Worm (Caenorhabditis elegans) whole organism, dauer: Measurements from ENCODE around the gene R03H10.2.
"Not testable (repeated sequence)": the region's sequence is repeated elsewhere in the genome, so short reads cannot be mapped to it uniquely, and the experiment has no call there.

ENCODE experiments used
- unc-62 ChIP-seq: sonication (generic microtip); optimal IDR thresholded peaks from 2 replicates; lab custom pipeline; 2017; ENCODE audit warnings: missing biosample characterization, missing genetic modification reagents, missing genetic modification characterization

R03H10.2 gene

ce11 chrII:4155112-4155823 is at the start of gene R03H10.2:
TSS of gene R03H10.2 (plus strand) at chrII:4155773.
- no peak for TF ChIP-seq unc-62 (GFP tag; lab: Kevin White, UChicago)

ce11 chrII:4107196-4107595 is 48.4 kb upstream of the R03H10.2 start:
- TF ChIP-seq unc-62 (GFP tag; lab: Kevin White, UChicago): no peak

ce11 chrII:4118508-4118907 is 37.1 kb upstream of the R03H10.2 start:
- no peak for TF ChIP-seq unc-62 (GFP tag; lab: Kevin White, UChicago)

DNA sequence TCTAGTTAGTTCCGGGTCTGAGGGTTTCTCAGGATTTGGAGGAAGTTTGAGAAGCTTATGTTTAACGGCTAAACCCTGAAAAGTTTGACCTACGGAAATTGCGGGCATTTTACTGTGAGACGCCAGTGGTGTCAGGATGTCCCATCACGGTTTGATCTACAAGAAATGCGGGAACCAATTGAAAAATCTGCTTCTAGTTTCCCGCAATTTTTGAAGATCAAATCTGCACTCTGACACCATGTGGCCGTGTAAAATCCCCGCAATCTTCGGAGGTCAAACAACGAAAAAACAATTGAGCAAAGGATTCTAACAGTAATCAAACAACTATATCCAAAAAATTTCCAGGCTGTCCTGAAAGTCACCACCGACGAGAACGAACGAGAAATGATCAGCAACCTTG is 32.7 kb upstream of the R03H10.2 start:
- TF ChIP-seq unc-62 (GFP tag; lab: Kevin White, UChicago): no peak

DNA sequence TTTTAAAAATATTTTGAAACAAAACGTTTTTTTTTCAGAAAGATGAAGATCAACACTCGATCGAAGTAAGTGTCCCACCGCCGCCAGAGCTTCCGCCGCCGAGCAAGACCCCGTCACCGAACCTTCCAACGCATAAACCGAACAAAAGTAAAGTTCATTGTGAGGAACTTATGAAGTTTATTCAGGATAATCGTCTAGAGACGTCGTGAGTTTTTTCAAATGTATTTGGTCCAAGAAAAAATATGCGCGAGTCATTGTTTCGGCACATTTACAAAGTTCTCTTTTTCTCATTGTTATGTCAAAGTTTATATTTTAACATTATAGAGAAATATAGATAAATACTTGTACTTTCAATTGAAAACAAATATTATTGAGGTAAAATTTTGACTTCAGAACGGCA is 30.3 kb upstream of the R03H10.2 start:
- TF ChIP-seq unc-62 (GFP tag; lab: Kevin White, UChicago): no peak

- TF ChIP-seq unc-62 (GFP tag; lab: Kevin White, UChicago): no peak
Measured at ce11 chrII:4129450-4129849, 26.1 kb upstream of the R03H10.2 start.

ce11 chrII:4133332-4133731 is 22.2 kb upstream of the R03H10.2 start:
- TF ChIP-seq unc-62 (GFP tag; lab: Kevin White, UChicago): no peak

ce11 chrII:4134688-4135087 is 20.9 kb upstream of the R03H10.2 start:
- TF ChIP-seq unc-62 (GFP tag; lab: Kevin White, UChicago): no peak

DNA sequence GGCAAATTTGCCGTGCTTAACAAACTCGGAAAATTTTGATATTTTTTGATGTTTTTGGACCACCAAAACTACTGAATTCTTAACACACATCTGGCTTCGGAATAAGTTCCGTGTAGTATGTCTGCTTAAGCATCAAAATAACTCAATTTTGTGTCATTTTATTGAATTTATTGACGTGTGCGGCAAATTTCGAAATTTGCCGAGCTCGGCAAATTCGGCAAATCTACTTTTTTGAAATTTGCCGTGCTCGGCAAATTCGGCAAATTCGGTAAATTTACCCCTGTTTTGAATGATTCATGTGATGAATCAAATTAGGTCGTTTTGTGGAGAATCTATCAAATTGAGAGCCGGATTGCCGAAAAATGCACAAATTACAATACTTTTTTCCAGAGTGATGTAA is 20.3 kb upstream of the R03H10.2 start, which contains the start of gene ast-1:
TSS of gene ast-1 (minus strand) at position 101 of the 400 bp plus-strand sequence.
- not testable (repeated sequence) for TF ChIP-seq unc-62 (GFP tag; lab: Kevin White, UChicago)

DNA sequence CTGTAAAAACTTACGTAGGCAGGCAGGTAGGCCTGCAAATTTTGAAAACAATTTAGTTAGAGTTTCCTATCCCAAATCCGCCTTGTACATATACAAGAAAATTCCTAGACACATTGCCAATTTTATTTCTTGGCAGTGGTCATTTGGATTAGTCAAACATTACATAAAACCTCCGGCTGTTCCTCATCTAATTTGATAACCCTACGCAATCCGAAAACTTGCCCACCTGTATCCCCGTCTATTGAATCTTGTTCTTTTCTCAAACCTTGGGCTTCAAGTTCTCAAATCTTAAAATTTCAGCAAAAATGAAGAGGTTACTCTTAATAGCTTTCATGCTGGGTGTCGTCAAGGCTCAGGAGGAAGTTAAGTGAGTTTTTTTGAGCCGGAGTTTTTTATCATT is 9.5 kb upstream of the R03H10.2 start, which contains the start of gene F56D3.1:
TSS of gene F56D3.1 (plus strand) at position 301 of the 400 bp plus-strand sequence.
- no peak for TF ChIP-seq unc-62 (GFP tag; lab: Kevin White, UChicago)

DNA sequence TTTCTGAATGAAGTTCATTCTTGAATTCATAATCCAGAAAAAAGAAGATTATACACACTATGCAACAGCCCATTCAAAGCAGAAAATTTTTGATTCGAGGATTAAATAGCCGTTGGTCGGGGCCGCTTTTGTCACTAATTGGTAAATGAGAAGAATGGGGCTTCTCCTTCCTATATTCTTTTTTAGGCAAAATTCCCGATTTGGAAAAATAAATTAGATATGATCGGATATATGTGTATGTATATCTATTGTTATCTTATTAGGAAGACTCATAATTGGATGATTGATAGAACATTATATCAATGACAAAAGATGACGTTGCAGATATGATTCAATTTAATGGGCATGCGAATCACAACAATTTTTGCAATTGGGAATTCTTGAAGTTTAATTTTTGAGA is 5.4 kb upstream of the R03H10.2 start:
- no peak for TF ChIP-seq unc-62 (GFP tag; lab: Kevin White, UChicago)

- TF ChIP-seq unc-62 (GFP tag; lab: Kevin White, UChicago): no peak
Measured at ce11 chrII:4151499-4152132, 4.0 kb upstream of the R03H10.2 start.

ce11 chrII:4152864-4153263 is 2.7 kb upstream of the R03H10.2 start:
- no peak for TF ChIP-seq unc-62 (GFP tag; lab: Kevin White, UChicago)

DNA sequence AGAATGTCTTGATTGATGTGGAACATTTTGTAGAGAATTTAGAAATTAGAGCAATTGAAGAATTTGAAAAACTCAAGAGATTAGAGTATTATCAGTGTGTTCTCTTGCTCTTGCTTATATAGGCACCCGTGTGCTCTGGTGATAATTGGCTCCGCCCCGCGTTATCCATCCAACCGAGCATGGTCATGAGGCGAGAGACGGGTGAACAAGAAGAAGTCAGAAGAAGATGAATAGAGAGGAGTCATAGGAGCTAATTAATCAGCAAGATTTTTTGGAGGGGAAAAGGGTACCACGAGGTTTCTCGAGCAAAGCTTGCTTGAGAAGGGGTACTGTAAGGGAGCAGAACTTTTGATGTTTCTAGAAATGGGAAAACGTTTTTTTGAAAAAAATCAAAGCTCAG is 2.2 kb downstream of the R03H10.2 start:
- no peak for TF ChIP-seq unc-62 (GFP tag; lab: Kevin White, UChicago)

DNA sequence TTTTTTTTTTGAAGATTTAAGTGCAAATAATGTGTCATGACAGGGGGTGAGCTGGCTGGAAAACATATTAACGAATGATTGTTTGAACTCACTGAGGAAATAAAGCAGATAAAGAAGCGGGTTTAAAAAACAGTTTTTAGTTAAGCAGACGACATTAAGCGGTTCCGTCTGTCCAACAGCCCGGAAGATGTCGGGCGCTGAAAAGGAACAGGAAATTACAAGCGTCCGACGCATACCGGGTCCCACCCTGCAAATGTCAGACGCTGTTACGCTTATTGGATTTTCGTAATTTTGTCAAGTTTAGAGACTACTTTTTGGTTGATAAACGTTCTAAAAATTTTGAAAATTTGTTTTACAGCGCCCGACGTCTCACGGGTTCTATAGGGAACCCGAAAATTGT is 4.0 kb downstream of the R03H10.2 start:
- TF ChIP-seq unc-62 (GFP tag; lab: Kevin White, UChicago): no peak

DNA sequence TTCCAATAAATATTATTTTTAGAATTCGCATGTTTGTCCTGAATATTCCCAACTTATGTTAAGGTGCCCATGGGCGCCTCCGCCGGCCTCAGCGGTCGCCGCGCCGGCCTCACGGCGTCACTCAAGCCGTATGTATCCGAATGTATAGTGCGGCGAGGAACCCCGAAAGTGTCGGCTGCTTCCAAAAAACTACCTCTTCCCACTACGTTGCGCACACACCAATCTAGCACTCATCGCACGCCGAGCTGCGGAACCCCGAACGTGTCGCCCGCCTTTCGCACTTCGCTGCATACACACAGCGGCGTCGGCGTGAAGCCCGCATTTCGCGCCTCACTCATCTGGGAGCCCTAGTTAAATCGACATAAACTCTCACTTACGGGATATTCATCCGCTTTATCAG is 12.3 kb downstream of the R03H10.2 start:
- no peak for TF ChIP-seq unc-62 (GFP tag; lab: Kevin White, UChicago)

ce11 chrII:4168404-4168803 is 12.8 kb downstream of the R03H10.2 start, which contains the start of gene R03H10.4:
TSS of gene R03H10.4 (minus strand) at chrII:4168504.
- not testable (repeated sequence) for TF ChIP-seq unc-62 (GFP tag; lab: Kevin White, UChicago)
